Worm (Caenorhabditis elegans): ENCODE data around the gene T08G3.11.

ce11 chrV:16429503-16429902 lies 49.7 kb downstream of the T08G3.11 start, which contains the start of gene F26D2.10:
- TF ChIP-seq T22C8.4 (GFP tag; IDR thresholded peaks at IDR 0.05) (no peak), flt-1 (GFP tag; IDR thresholded peaks at IDR 0.05) (no peak), med-1 (GFP tag; optimal IDR thresholded peaks at IDR 0.05; ENCODE audit: insufficient read depth) (no peak), tab-1 (GFP tag; IDR thresholded peaks at IDR 0.05) (no peak)

All from whole organism, midembryonic.